Fruit fly (Drosophila melanogaster) whole organism, pupa: ENCODE measurements around the gene Mrgn1.

Experiments
- CG14655 ChIP-seq: fragments of 200-800 bp; sonication (Bioruptor generic); optimal IDR thresholded peaks from 3 replicates; lab custom pipeline; 2017; ENCODE audit warnings: mild to moderate bottlenecking, missing biosample characterization, missing genetic modification reagents, missing genetic modification characterization
- CG32121 ChIP-seq: fragments of 200-800 bp; sonication (Bioruptor generic); IDR thresholded peaks from 2 replicates; pipeline ENCODE4 v1.3.6; 2022; ENCODE audit warnings: missing biosample characterization, missing genetic modification characterization
- CG4496 ChIP-seq: fragments of 200-800 bp; sonication (Bioruptor generic); IDR thresholded peaks from 3 replicates; pipeline ENCODE4 v1.3.6; 2022; ENCODE audit warnings: missing biosample characterization, missing genetic modification characterization
- CG8159 ChIP-seq: fragments of 200-800 bp; sonication (Bioruptor generic); optimal IDR thresholded peaks from 3 replicates; lab custom pipeline; 2018; ENCODE audit warnings: missing biosample characterization, mild to moderate bottlenecking, missing genetic modification characterization, moderate library complexity
- CG8301 ChIP-seq: fragments of 200-800 bp; sonication (Bioruptor generic); optimal IDR thresholded peaks from 2 replicates; lab custom pipeline; 2018; ENCODE audit warnings: missing biosample characterization, mild to moderate bottlenecking, missing genetic modification characterization
- EcR ChIP-seq: fragments of 200-800 bp; sonication (Bioruptor generic); optimal IDR thresholded peaks from 3 replicates; lab custom pipeline; 2019; ENCODE audit warnings: missing biosample characterization, missing genetic modification characterization, mild to moderate bottlenecking, moderate library complexity, missing genetic modification reagents
- Snoo ChIP-seq: fragments of 200-800 bp; sonication (Bioruptor generic); optimal IDR thresholded peaks from 3 replicates; lab custom pipeline; 2017; ENCODE audit warnings: missing biosample characterization, mild to moderate bottlenecking, missing genetic modification characterization, inconsistent platforms

- no peak for TF ChIP-seq CG14655 (GFP tag; lab: Kevin White, UChicago)
- no peak for TF ChIP-seq CG4496
- no peak for TF ChIP-seq EcR (GFP tag; lab: Kevin White, UChicago)
- TF ChIP-seq CG32121 (GFP tag; lab: Robert Waterston, UW): no peak
- TF ChIP-seq CG8159 (tag; lab: Kevin White, UChicago): no peak
- no peak for TF ChIP-seq Snoo (tag; lab: Kevin White, UChicago)
- TF ChIP-seq CG8301 (tag; lab: Kevin White, UChicago): no peak
Measured at dm6 chrX:13717982-13718402, 3.8 kb downstream of the Mrgn1 start, which contains the start of gene Nadsyn.
